Worm (Caenorhabditis elegans) whole organism, young adult: ENCODE measurements around the gene T09F3.4.

ENCODE experiments used
- B0261.1 ChIP-seq: sonication (generic microtip); optimal IDR thresholded peaks from 2 replicates; lab custom pipeline; 2016; ENCODE audit warnings: mild to moderate bottlenecking, missing genetic modification characterization, moderate library complexity, missing compliant biosample characterization
- F23B12.7 ChIP-seq: sonication (generic microtip); optimal IDR thresholded peaks from 2 replicates; lab custom pipeline; 2017; ENCODE audit warnings: missing genetic modification characterization, mild to moderate bottlenecking, missing compliant biosample characterization, antibody characterized with exemption, moderate library complexity; ENCODE audit not compliant: insufficient read depth
- F33H1.4 ChIP-seq: fragments of 200-800 bp; sonication (Bioruptor generic); IDR thresholded peaks from 2 replicates; pipeline ENCODE4 v1.3.6; 2022; ENCODE audit warnings: missing genetic modification reagents, missing genetic modification characterization, missing compliant biosample characterization
- F39B2.1 ChIP-seq: fragments of 200-800 bp; sonication (Bioruptor generic); IDR thresholded peaks from 2 replicates; pipeline ENCODE4 v1.3.6; 2022; ENCODE audit warnings: missing genetic modification reagents, missing genetic modification characterization, missing compliant biosample characterization
- F52B5.7 ChIP-seq: sonication (generic microtip); optimal IDR thresholded peaks from 2 replicates; lab custom pipeline; 2016; ENCODE audit warnings: mild to moderate bottlenecking, missing genetic modification characterization, missing compliant biosample characterization
- Y53F4B.3 ChIP-seq: fragments of 200-800 bp; sonication (Bioruptor generic); IDR thresholded peaks from 2 replicates; pipeline ENCODE4 v1.3.6; 2022; ENCODE audit warnings: missing genetic modification reagents, missing genetic modification characterization, missing compliant biosample characterization
- Y56A3A.18 ChIP-seq: fragments of 200-800 bp; sonication (Bioruptor generic); IDR thresholded peaks from 2 replicates; pipeline ENCODE4 v1.3.6; 2022; ENCODE audit warnings: missing genetic modification reagents, missing genetic modification characterization, missing compliant biosample characterization
- aptf-3 ChIP-seq: fragments of 200-800 bp; sonication (Bioruptor generic); IDR thresholded peaks from 2 replicates; pipeline ENCODE4 v1.3.6; 2022; ENCODE audit warnings: missing genetic modification characterization, missing compliant biosample characterization
- attf-5 ChIP-seq: fragments of 200-800 bp; sonication (Bioruptor generic); optimal IDR thresholded peaks from 2 replicates; lab custom pipeline; 2018; ENCODE audit warnings: mild to moderate bottlenecking, missing genetic modification characterization, missing compliant biosample characterization
- cebp-1 ChIP-seq, 2 experiments: fragments of 200-800 bp in 1 of 2; sonication (Bioruptor generic) in 1 of 2; sonication (generic microtip) in 1 of 2; IDR thresholded peaks in 1 of 2; optimal IDR thresholded peaks in 1 of 2; 2 replicates each; pipeline versions ENCODE4 v1.3.6 to Lab custom; 2017 to 2022; ENCODE audit warnings: missing compliant biosample characterization in 2 of 2, missing genetic modification characterization in 2 of 2, mild to moderate bottlenecking in 1 of 2, missing genetic modification reagents in 1 of 2, moderate library complexity in 1 of 2
- ceh-100 ChIP-seq: fragments of 200-800 bp; sonication (Bioruptor generic); IDR thresholded peaks from 2 replicates; pipeline ENCODE4 v1.3.6; 2022; ENCODE audit warnings: missing genetic modification reagents, missing genetic modification characterization, missing compliant biosample characterization
- ceh-91 ChIP-seq: fragments of 200-800 bp; sonication (Bioruptor generic); IDR thresholded peaks from 2 replicates; pipeline ENCODE4 v1.3.6; 2022; ENCODE audit warnings: missing genetic modification reagents, missing genetic modification characterization, missing compliant biosample characterization
- dpl-1 ChIP-seq: fragments of 150-350 bp; optimal IDR thresholded peaks from 2 replicates; lab custom pipeline; 2014; ENCODE audit warnings: missing biosample characterization, missing genetic modification reagents, missing genetic modification characterization
- efl-1 ChIP-seq: fragments of 150-350 bp; optimal IDR thresholded peaks from 2 replicates; lab custom pipeline; 2014; ENCODE audit warnings: missing biosample characterization, missing genetic modification reagents, missing genetic modification characterization
- egl-44 ChIP-seq: fragments of 200-800 bp; sonication (Bioruptor generic); IDR thresholded peaks from 2 replicates; pipeline ENCODE4 v1.3.6; 2022; ENCODE audit warnings: missing genetic modification reagents, missing genetic modification characterization, missing compliant biosample characterization
- egrh-3 ChIP-seq: fragments of 200-800 bp; sonication (Bioruptor generic); IDR thresholded peaks from 2 replicates; pipeline ENCODE4 v1.3.6; 2022; ENCODE audit warnings: missing genetic modification reagents, missing genetic modification characterization, missing compliant biosample characterization
- gei-17 ChIP-seq: fragments of 200-800 bp; sonication (Bioruptor generic); optimal IDR thresholded peaks from 2 replicates; lab custom pipeline; 2018; ENCODE audit warnings: mild to moderate bottlenecking, missing genetic modification characterization, missing compliant biosample characterization
- hlh-26 ChIP-seq: fragments of 200-800 bp; sonication (Bioruptor generic); conservative IDR thresholded peaks from 2 replicates; pipeline ENCODE4 v1.3.6; 2022; ENCODE audit warnings: missing genetic modification reagents, missing genetic modification characterization, missing compliant biosample characterization
- hmg-1.2 ChIP-seq: fragments of 200-800 bp; sonication (Bioruptor generic); IDR thresholded peaks from 2 replicates; pipeline ENCODE4 v1.3.6; 2022; ENCODE audit warnings: missing genetic modification reagents, missing genetic modification characterization, missing compliant biosample characterization
- let-607 ChIP-seq, 2 experiments: fragments of 200-800 bp in 1 of 2; sonication (Bioruptor generic) in 1 of 2; sonication (generic microtip) in 1 of 2; optimal IDR thresholded peaks; 2 replicates each; lab custom pipeline; 2016 to 2018; ENCODE audit warnings: mild to moderate bottlenecking in 2 of 2, missing compliant biosample characterization in 2 of 2, missing genetic modification characterization in 2 of 2, moderate library complexity in 2 of 2, missing genotype in 1 of 2
- lin-26 ChIP-seq: fragments of 200-800 bp; sonication (Bioruptor generic); IDR thresholded peaks from 2 replicates; pipeline ENCODE4 v1.3.6; 2022; ENCODE audit warnings: missing genetic modification reagents, missing genetic modification characterization, missing compliant biosample characterization
- lin-35 ChIP-seq, 3 experiments: fragments of 150-350 bp in 2 of 3; sonication (generic microtip) in 1 of 3; optimal IDR thresholded peaks; 2 replicates each; lab custom pipeline; 2014 to 2018; ENCODE audit warnings: missing biosample characterization in 3 of 3, missing genetic modification characterization in 3 of 3, missing genetic modification reagents in 3 of 3
- lir-1 ChIP-seq: fragments of 200-800 bp; sonication (Bioruptor generic); conservative IDR thresholded peaks from 2 replicates; pipeline ENCODE4 v1.3.6; 2022; ENCODE audit warnings: missing genetic modification reagents, missing genetic modification characterization, missing compliant biosample characterization
- lsl-1 ChIP-seq: fragments of 200-800 bp; sonication (Bioruptor generic); optimal IDR thresholded peaks from 2 replicates; lab custom pipeline; 2018; ENCODE audit warnings: mild to moderate bottlenecking, missing genetic modification characterization, moderate library complexity, missing compliant biosample characterization
- madf-6 ChIP-seq: fragments of 200-800 bp; sonication (Bioruptor generic); IDR thresholded peaks from 2 replicates; pipeline ENCODE4 v1.3.6; 2022; ENCODE audit warnings: missing genetic modification reagents, missing genetic modification characterization, missing compliant biosample characterization
- madf-8 ChIP-seq: fragments of 200-800 bp; sonication (Bioruptor generic); conservative IDR thresholded peaks from 2 replicates; pipeline ENCODE4 v1.3.6; 2022; ENCODE audit warnings: missing genetic modification reagents, missing genetic modification characterization, missing compliant biosample characterization
- nfya-1 ChIP-seq: sonication (generic microtip); optimal IDR thresholded peaks from 2 replicates; lab custom pipeline; 2017; ENCODE audit warnings: antibody characterized with exemption, missing compliant biosample characterization, missing genetic modification characterization, borderline replicate concordance; ENCODE audit not compliant: insufficient read depth
- nfya-2 ChIP-seq: fragments of 200-800 bp; sonication (Bioruptor generic); IDR thresholded peaks from 2 replicates; pipeline ENCODE4 v1.3.6; 2022; ENCODE audit warnings: missing genetic modification reagents, missing genetic modification characterization, missing compliant biosample characterization
- nhr-179 ChIP-seq: sonication (generic microtip); optimal IDR thresholded peaks from 2 replicates; lab custom pipeline; 2016; ENCODE audit warnings: mild to moderate bottlenecking, missing genetic modification characterization, missing compliant biosample characterization
- nhr-80 ChIP-seq: sonication (generic microtip); optimal IDR thresholded peaks from 2 replicates; lab custom pipeline; 2016; ENCODE audit warnings: missing genetic modification characterization, missing compliant biosample characterization
- nhr-90 ChIP-seq: sonication (generic microtip); optimal IDR thresholded peaks from 2 replicates; lab custom pipeline; 2016; ENCODE audit warnings: missing genotype, mild to moderate bottlenecking, missing genetic modification characterization, missing compliant biosample characterization
- repo-1 ChIP-seq: sonication (generic microtip); optimal IDR thresholded peaks from 2 replicates; lab custom pipeline; 2017; ENCODE audit warnings: mild to moderate bottlenecking, missing genetic modification characterization, missing compliant biosample characterization
- snpc-3.4 ChIP-seq: sonication (generic microtip); optimal IDR thresholded peaks from 2 replicates; lab custom pipeline; 2017; ENCODE audit warnings: missing genetic modification characterization, mild to moderate bottlenecking, missing compliant biosample characterization, antibody characterized with exemption, moderate library complexity, missing genotype, missing genetic modification reagents
- tbx-9 ChIP-seq: sonication (generic microtip); optimal IDR thresholded peaks from 2 replicates; lab custom pipeline; 2016; ENCODE audit warnings: borderline replicate concordance, missing genetic modification characterization, inconsistent platforms, missing compliant biosample characterization
- xnd-1 ChIP-seq: sonication (generic microtip); optimal IDR thresholded peaks from 2 replicates; lab custom pipeline; 2016; ENCODE audit warnings: missing genotype, missing genetic modification reagents, missing genetic modification characterization, missing compliant biosample characterization
- zim-3 ChIP-seq: sonication (generic microtip); optimal IDR thresholded peaks from 2 replicates; lab custom pipeline; 2017; ENCODE audit warnings: mild to moderate bottlenecking, missing genetic modification characterization, moderate library complexity, missing compliant biosample characterization
- ztf-6 ChIP-seq: fragments of 200-800 bp; sonication (Bioruptor generic); IDR thresholded peaks from 2 replicates; pipeline ENCODE4 v1.3.6; 2022; ENCODE audit warnings: missing genetic modification reagents, missing genetic modification characterization, missing compliant biosample characterization

The T09F3.4 gene

ce11 chrII:10393282-10394179 lies 2.0 kb upstream of the T09F3.4 start, which contains the start of gene gpd-1 (continued):
- TF ChIP-seq tbx-9 (no peak), nhr-90 (tag; lab: Kevin White, UChicago) (no peak), egrh-3 (GFP tag; lab: Robert Waterston, UW) (0 out of 2 replicates have a peak, but pooled peaks have one; percentile 6), nhr-179 (tag; lab: Kevin White, UChicago) (no peak), Y53F4B.3 (GFP tag; lab: Robert Waterston, UW) (no peak), hlh-26 (no peak), zim-3 (no peak), aptf-3 (no peak), ztf-6 (no peak), ceh-100 (peak; percentile 46; the same call in 1 of the 2 replicates)

- TF ChIP-seq nfya-1 (no peak), lir-1 (GFP tag; lab: Robert Waterston, UW) (no peak), F39B2.1 (GFP tag; lab: Robert Waterston, UW) (no peak), cebp-1 (GFP tag; IDR thresholded peaks at IDR 0.05; lab: Robert Waterston, UW) (no peak), cebp-1 (tag; optimal IDR thresholded peaks at IDR 0.05; lab: Kevin White, UChicago) (no peak), gei-17 (GFP tag; lab: Kevin White, UChicago) (no peak), nhr-90 (tag; lab: Kevin White, UChicago) (no peak), snpc-3.4 (tag; lab: Kevin White, UChicago) (no peak), F23B12.7 (tag; lab: Kevin White, UChicago) (no peak), lin-26 (GFP tag; lab: Robert Waterston, UW) (no peak), B0261.1 (no peak), egl-44 (no peak), nfya-2 (GFP tag; lab: Robert Waterston, UW) (no peak), let-607 (tag; optimal IDR thresholded peaks at IDR 0.05; lab: Kevin White, UChicago) (no peak)
Observed at ce11 chrII:10396578-10396977, 1.1 kb downstream of the T09F3.4 start, which contains the start of gene T09F3.5. Gene T09F3.5, plus strand, starts transcription at chrII:10396878.

ce11 chrII:10402991-10403390 lies 7.5 kb downstream of the T09F3.4 start:
- TF ChIP-seq madf-8 (GFP tag; lab: Robert Waterston, UW) (no peak), nhr-80 (tag; lab: Kevin White, UChicago) (peak; percentile 92), repo-1 (tag; lab: Kevin White, UChicago) (no peak), lsl-1 (GFP tag; lab: Kevin White, UChicago) (no peak), tbx-9 (no peak), lin-35 (GFP tag; optimal IDR thresholded peaks at IDR 0.05; lab: Kevin White, UChicago) (no peak)

- TF ChIP-seq hlh-26 (no peak), madf-6 (GFP tag; lab: Robert Waterston, UW) (no peak), nfya-2 (GFP tag; lab: Robert Waterston, UW) (no peak)
Observed at ce11 chrII:10410989-10411388, 15.5 kb downstream of the T09F3.4 start, which contains the start of gene E04D5.5. Gene E04D5.5, plus strand, starts transcription at chrII:10411289.

ce11 chrII:10416332-10416863 lies 20.9 kb downstream of the T09F3.4 start, which contains the start of gene eif-2A:
Gene eif-2A, plus strand, starts transcription at chrII:10416800.
- TF ChIP-seq snpc-3.4 (tag; lab: Kevin White, UChicago) (peak; percentile 17), Y56A3A.18 (GFP tag; lab: Robert Waterston, UW) (no peak), hmg-1.2 (0 out of 2 replicates have a peak, but pooled peaks have one; percentile 5), lin-35 (GFP tag; optimal IDR thresholded peaks at IDR 0.05; lab: Kevin White, UChicago) (no peak), nhr-90 (tag; lab: Kevin White, UChicago) (no peak), attf-5 (GFP tag; lab: Kevin White, UChicago) (peak; percentile 10), xnd-1 (tag; lab: Kevin White, UChicago) (peak; percentile 72), madf-6 (GFP tag; lab: Robert Waterston, UW) (peak; percentile 94), F52B5.7 (tag; lab: Kevin White, UChicago) (no peak), cebp-1 (GFP tag; IDR thresholded peaks at IDR 0.05; lab: Robert Waterston, UW) (no peak), cebp-1 (tag; optimal IDR thresholded peaks at IDR 0.05; lab: Kevin White, UChicago) (peak; percentile 31), dpl-1 (GFP tag; lab: Kevin White, UChicago) (peak; percentile 72), F33H1.4 (GFP tag; lab: Robert Waterston, UW) (peak; percentile 58), madf-8 (GFP tag; lab: Robert Waterston, UW) (peak; percentile 83), F39B2.1 (GFP tag; lab: Robert Waterston, UW) (no peak), ceh-91 (peak; percentile 76), efl-1 (peak; percentile 88)
